Fruit fly (Drosophila melanogaster) whole organism, wandering third instar larva: ENCODE results near the gene CG17752.

Source experiments
- Abd-B ChIP-seq: fragments of >200 bp; optimal IDR thresholded peaks from 2 replicates; lab custom pipeline; 2017; ENCODE audit warnings: missing biosample characterization, missing genetic modification characterization
- CG32264 ChIP-seq: fragments of 200-800 bp; sonication (Bioruptor generic); optimal IDR thresholded peaks from 2 replicates; lab custom pipeline; 2016; ENCODE audit warnings: missing biosample characterization, missing genetic modification characterization
- CG9705 ChIP-seq: fragments of 200-800 bp; sonication (Bioruptor generic); optimal IDR thresholded peaks from 2 replicates; lab custom pipeline; 2018; ENCODE audit warnings: missing biosample characterization, mild to moderate bottlenecking, missing genetic modification characterization
- CrebA ChIP-seq: fragments of 200-800 bp; sonication (Bioruptor generic); optimal IDR thresholded peaks from 2 replicates; lab custom pipeline; 2016; ENCODE audit warnings: missing biosample characterization, mild to moderate bottlenecking, missing genetic modification characterization, borderline replicate concordance
- Dfd ChIP-seq: fragments of >200 bp; optimal IDR thresholded peaks from 2 replicates; lab custom pipeline; 2017; ENCODE audit warnings: missing biosample characterization, missing genetic modification characterization
- Dif ChIP-seq: fragments of 200-275, 200-300 bp; sonication (Bioruptor generic); optimal IDR thresholded peaks from 2 replicates; lab custom pipeline; 2018; ENCODE audit warnings: missing biosample characterization, missing genetic modification characterization; ENCODE audit not compliant: partially characterized antibody
- HLH106 ChIP-seq: fragments of 200-800 bp; optimal IDR thresholded peaks from 3 replicates; lab custom pipeline; 2019; ENCODE audit warnings: missing biosample characterization, mild to moderate bottlenecking, missing genetic modification characterization, moderate library complexity
- Hnf4 ChIP-seq: fragments of 200-800 bp; sonication (Bioruptor generic); optimal IDR thresholded peaks from 2 replicates; lab custom pipeline; 2016; ENCODE audit warnings: missing biosample characterization, mild to moderate bottlenecking, missing genetic modification characterization
- Hr78 ChIP-seq: fragments of >200 bp; optimal IDR thresholded peaks from 2 replicates; lab custom pipeline; 2017; ENCODE audit warnings: missing biosample characterization, missing genetic modification characterization
- Hr83 ChIP-seq: fragments of 200-300 bp; sonication (Bioruptor generic); optimal IDR thresholded peaks from 2 replicates; lab custom pipeline; 2016; ENCODE audit warnings: missing biosample characterization, mild to moderate bottlenecking, missing genetic modification characterization, moderate library complexity; ENCODE audit not compliant: poor library complexity, severe bottlenecking
- Jra ChIP-seq: sonication (Bioruptor generic); optimal IDR thresholded peaks from 2 replicates; lab custom pipeline; 2016; ENCODE audit warnings: missing biosample characterization, missing genetic modification characterization
- Mio ChIP-seq: sonication (Bioruptor generic); optimal IDR thresholded peaks from 2 replicates; lab custom pipeline; 2016; ENCODE audit warnings: missing biosample characterization, missing genetic modification characterization
- Myc ChIP-seq: fragments of >200 bp; optimal IDR thresholded peaks from 2 replicates; lab custom pipeline; 2017
- N ChIP-seq: fragments of >200 bp; optimal IDR thresholded peaks from 2 replicates; lab custom pipeline; 2018; ENCODE audit warnings: missing biosample characterization, missing external identifiers, missing genetic modification characterization
- Rel ChIP-seq, 2 experiments: fragments of 200-800 bp; sonication (Bioruptor generic) in 1 of 2; optimal IDR thresholded peaks; 2 replicates in 1 of 2; 3 replicates in 1 of 2; lab custom pipeline; 2016 to 2019; ENCODE audit warnings: mild to moderate bottlenecking in 2 of 2, missing biosample characterization in 2 of 2, missing genetic modification characterization in 2 of 2, moderate library complexity in 1 of 2
- Sp1 ChIP-seq: fragments of 200-800 bp; sonication (Bioruptor generic); optimal IDR thresholded peaks from 3 replicates; lab custom pipeline; 2019; ENCODE audit warnings: missing biosample characterization, mild to moderate bottlenecking, missing genetic modification characterization, moderate library complexity
- Vsx2 ChIP-seq: fragments of 200-300, 225-300 bp; sonication (Bioruptor generic); optimal IDR thresholded peaks from 2 replicates; lab custom pipeline; 2018; ENCODE audit warnings: missing biosample characterization, missing genetic modification characterization; ENCODE audit not compliant: partially characterized antibody
- br ChIP-seq: fragments of 200-800 bp; sonication (Bioruptor generic); optimal IDR thresholded peaks from 2 replicates; lab custom pipeline; 2016; ENCODE audit warnings: missing biosample characterization, missing genetic modification characterization
- brk ChIP-seq: fragments of 200-800 bp; sonication (Bioruptor generic); optimal IDR thresholded peaks from 2 replicates; lab custom pipeline; 2016; ENCODE audit warnings: missing biosample characterization, mild to moderate bottlenecking, missing genetic modification characterization
- dl ChIP-seq, 2 experiments: fragments of 175-275, 200-275 bp in 1 of 2; fragments of 200-275 bp in 1 of 2; sonication (Bioruptor generic); optimal IDR thresholded peaks; lab custom pipeline; 2018; ENCODE audit warnings: mild to moderate bottlenecking in 2 of 2, missing biosample characterization in 2 of 2, missing genetic modification characterization in 2 of 2, moderate library complexity in 2 of 2; ENCODE audit not compliant: partially characterized antibody in 2 of 2, insufficient read depth in 1 of 2
- ey ChIP-seq: fragments of 200-800 bp; sonication (Bioruptor generic); optimal IDR thresholded peaks from 2 replicates; lab custom pipeline; 2016; ENCODE audit warnings: missing biosample characterization, missing genetic modification characterization
- foxo ChIP-seq, 2 experiments: fragments of 200-800 bp; sonication (Bioruptor generic); optimal IDR thresholded peaks; 2 replicates in 1 of 2; 3 replicates in 1 of 2; lab custom pipeline; 2016 to 2017; ENCODE audit warnings: missing biosample characterization in 2 of 2, missing genetic modification characterization in 2 of 2
- fru ChIP-seq: fragments of 200-800 bp; sonication (Bioruptor generic); optimal IDR thresholded peaks from 3 replicates; lab custom pipeline; 2016; ENCODE audit warnings: missing biosample characterization, mild to moderate bottlenecking, missing genetic modification characterization
- h ChIP-seq: fragments of 200-800 bp; sonication (Bioruptor generic); optimal IDR thresholded peaks from 3 replicates; lab custom pipeline; 2016; ENCODE audit warnings: missing biosample characterization, mild to moderate bottlenecking, missing genetic modification characterization
- jim ChIP-seq: fragments of 175-275, 200-325 bp; sonication (Bioruptor generic); optimal IDR thresholded peaks from 2 replicates; lab custom pipeline; 2016; ENCODE audit warnings: missing biosample characterization, mild to moderate bottlenecking, missing genetic modification characterization
- lola ChIP-seq: fragments of >200 bp; optimal IDR thresholded peaks from 2 replicates; lab custom pipeline; 2017; ENCODE audit warnings: missing biosample characterization, missing genetic modification characterization
- psq ChIP-seq: fragments of 200-800 bp; sonication (Bioruptor generic); optimal IDR thresholded peaks from 3 replicates; lab custom pipeline; 2017; ENCODE audit warnings: missing biosample characterization, mild to moderate bottlenecking, missing genetic modification characterization, moderate library complexity
- rgr ChIP-seq: fragments of 200-800 bp; sonication (Bioruptor generic); optimal IDR thresholded peaks from 3 replicates; lab custom pipeline; 2016; ENCODE audit warnings: missing biosample characterization, mild to moderate bottlenecking, missing genetic modification characterization
- tai ChIP-seq: sonication (Bioruptor generic); optimal IDR thresholded peaks from 2 replicates; lab custom pipeline; 2016; ENCODE audit warnings: missing biosample characterization, missing genetic modification characterization
- woc ChIP-seq: sonication (Bioruptor generic); optimal IDR thresholded peaks from 2 replicates; lab custom pipeline; 2016; ENCODE audit warnings: missing biosample characterization, mild to moderate bottlenecking, missing genetic modification characterization

Gene CG17752

dm6 chr3R:19609925-19610324 is at the start of gene CG17752:
Gene CG17752, plus strand, starts transcription at chr3R:19610225.
- TF ChIP-seq HLH106 (tag; lab: Kevin White, UChicago) (no peak), lola (GFP tag; lab: Kevin White, UChicago) (no peak), rgr (GFP tag; lab: Kevin White, UChicago) (no peak), ey (GFP tag; lab: Kevin White, UChicago) (no peak), Dfd (no peak)
- TF ChIP-seq, all 38 proteins: peak for 0

dm6 chr3R:19568736-19569135 is 41.3 kb upstream of the CG17752 start:
- TF ChIP-seq Dif (GFP tag; lab: Kevin White, UChicago): peak; percentile 18
- peak; percentile 36 for TF ChIP-seq Sp1 (GFP tag; lab: Kevin White, UChicago)
- TF ChIP-seq tai (GFP tag; lab: Kevin White, UChicago): peak; percentile 46
- TF ChIP-seq Myc: no peak
- no peak for TF ChIP-seq lola (GFP tag; lab: Kevin White, UChicago)
- no peak for TF ChIP-seq fru (GFP tag; lab: Kevin White, UChicago)
- peak; percentile 67 for TF ChIP-seq psq (GFP tag; lab: Kevin White, UChicago)
- TF ChIP-seq Rel (GFP tag; optimal IDR thresholded peaks at IDR 0.05; lab: Kevin White, UChicago): peak; percentile 43
- peak; percentile 39 for TF ChIP-seq Rel (tag; optimal IDR thresholded peaks at IDR 0.05; lab: Kevin White, UChicago)
- TF ChIP-seq brk (GFP tag; lab: Kevin White, UChicago): peak; percentile 62
- TF ChIP-seq woc (GFP tag; lab: Kevin White, UChicago): peak; percentile 10
- peak; percentile 75 for TF ChIP-seq CrebA (GFP tag; lab: Kevin White, UChicago)
- peak in 1 of 2 experiments; percentile 4 for TF ChIP-seq dl (GFP tag; optimal IDR thresholded peaks at IDR 0.05; lab: Kevin White, UChicago; ENCODE audit: insufficient read depth in 1 of 2, partially characterized antibody in 2 of 2)

- no peak for TF ChIP-seq foxo (GFP tag; optimal IDR thresholded peaks at IDR 0.05; lab: Kevin White, UChicago)
- TF ChIP-seq Vsx2: peak; percentile 17
- TF ChIP-seq jim (GFP tag; lab: Kevin White, UChicago): peak; percentile 69
- TF ChIP-seq, all 38 proteins: peak for 2
Observed at dm6 chr3R:19569139-19569538, 40.9 kb upstream of the CG17752 start.

- TF ChIP-seq ey (GFP tag; lab: Kevin White, UChicago) (no peak), Vsx2 (no peak), N (GFP tag; lab: Kevin White, UChicago) (no peak), Jra (no peak), foxo (GFP tag; optimal IDR thresholded peaks at IDR 0.05; lab: Kevin White, UChicago) (no peak), Mio (no peak), brk (GFP tag; lab: Kevin White, UChicago) (no peak), lola (GFP tag; lab: Kevin White, UChicago) (no peak), Myc (no peak), psq (GFP tag; lab: Kevin White, UChicago) (no peak), CrebA (GFP tag; lab: Kevin White, UChicago) (no peak), Rel (GFP tag; optimal IDR thresholded peaks at IDR 0.05; lab: Kevin White, UChicago) (no peak), Rel (tag; optimal IDR thresholded peaks at IDR 0.05; lab: Kevin White, UChicago) (no peak), Dfd (no peak), Abd-B (GFP tag; lab: Kevin White, UChicago) (no peak), rgr (GFP tag; lab: Kevin White, UChicago) (no peak), Hr78 (GFP tag; lab: Kevin White, UChicago) (no peak), CG32264 (GFP tag; lab: Kevin White, UChicago) (no peak), br (GFP tag; lab: Kevin White, UChicago) (no peak)
- TF ChIP-seq, all 38 proteins: peak for 0
Observed at dm6 chr3R:19569654-19570053, 40.4 kb upstream of the CG17752 start.

- TF ChIP-seq brk (GFP tag; lab: Kevin White, UChicago) (no peak), Rel (GFP tag; optimal IDR thresholded peaks at IDR 0.05; lab: Kevin White, UChicago) (no peak), Rel (tag; optimal IDR thresholded peaks at IDR 0.05; lab: Kevin White, UChicago) (peak; percentile 75), br (GFP tag; lab: Kevin White, UChicago) (peak; percentile 1)
Observed at dm6 chr3R:19571195-19571594, 38.8 kb upstream of the CG17752 start.

- TF ChIP-seq CrebA (GFP tag; lab: Kevin White, UChicago) (peak; percentile 2), psq (GFP tag; lab: Kevin White, UChicago) (peak; percentile 14), tai (GFP tag; lab: Kevin White, UChicago) (peak; percentile 39), brk (GFP tag; lab: Kevin White, UChicago) (no peak), CG9705 (GFP tag; lab: Kevin White, UChicago) (no peak), rgr (GFP tag; lab: Kevin White, UChicago) (peak; percentile 31), Hr83 (GFP tag; lab: Kevin White, UChicago) (peak; percentile 18), Hnf4 (no peak), fru (GFP tag; lab: Kevin White, UChicago) (peak; percentile 26), h (GFP tag; lab: Kevin White, UChicago) (peak; percentile 37)
Observed at dm6 chr3R:19571938-19572337, 38.1 kb upstream of the CG17752 start.
